Fruit fly (Drosophila melanogaster) ovary, adult (tissue): Measurements from ENCODE around the gene Cyp313a1.

Source experiments
- CG17801 ChIP-seq: fragments of 200-800 bp; optimal IDR thresholded peaks from 2 replicates; lab custom pipeline; 2019; ENCODE audit warnings: missing biosample characterization, mild to moderate bottlenecking, missing genetic modification characterization, moderate library complexity; ENCODE audit not compliant: partially characterized antibody

Cyp313a1 gene

DNA sequence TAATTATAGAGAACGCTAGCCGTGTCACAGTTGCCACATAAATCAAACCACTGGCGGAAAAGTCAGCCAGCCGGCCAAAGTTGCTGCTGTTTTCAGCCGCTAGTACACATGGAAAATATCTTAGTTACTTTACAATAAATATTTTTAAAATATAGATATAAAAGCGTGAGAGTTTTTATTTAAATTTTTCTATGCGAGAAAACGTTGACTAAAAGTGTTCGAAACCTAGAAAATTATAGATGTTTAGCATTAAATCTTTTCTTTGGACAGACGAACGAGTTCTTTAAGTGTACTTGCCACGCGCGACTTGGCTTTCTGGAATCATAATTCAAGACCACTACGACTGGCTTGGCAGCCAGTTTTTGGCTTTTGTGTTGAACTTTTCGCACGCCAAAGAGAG is 34.4 kb upstream of the Cyp313a1 start:
- no peak for TF ChIP-seq CG17801 (GFP tag; lab: Kevin White, UChicago)

DNA sequence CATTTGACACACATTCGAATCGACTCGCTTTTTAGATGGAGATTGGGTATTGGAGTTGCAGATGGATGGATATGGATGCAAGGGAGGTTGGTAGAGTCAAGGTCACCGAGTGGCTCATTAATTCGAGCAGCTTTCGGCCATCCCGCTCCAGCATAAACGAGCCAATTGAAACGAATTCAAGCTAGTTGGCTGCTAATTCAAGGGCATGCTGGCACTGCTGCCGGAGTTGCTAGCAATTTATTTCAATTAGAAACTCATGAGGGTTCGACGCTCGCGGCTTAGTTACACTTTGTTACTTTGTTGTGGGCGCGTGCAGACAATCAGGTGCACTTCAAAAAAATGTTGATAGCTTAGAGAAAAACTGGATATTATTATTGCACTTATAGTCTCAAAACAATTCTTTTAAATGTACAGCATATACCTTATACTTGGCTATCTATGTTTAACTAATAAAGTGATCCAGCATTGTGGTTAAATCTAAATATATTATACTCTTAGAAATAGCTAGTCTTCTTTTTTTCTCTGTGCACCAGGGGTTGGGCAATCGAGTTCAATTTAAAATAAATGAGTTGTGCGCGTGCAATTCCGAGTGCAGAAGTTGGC is 28.5 kb upstream of the Cyp313a1 start:
- no peak for TF ChIP-seq CG17801 (GFP tag; lab: Kevin White, UChicago)

- TF ChIP-seq CG17801 (GFP tag; lab: Kevin White, UChicago) = no peak
Measured at dm6 chr3R:14493936-14494335, 26.9 kb upstream of the Cyp313a1 start.

DNA sequence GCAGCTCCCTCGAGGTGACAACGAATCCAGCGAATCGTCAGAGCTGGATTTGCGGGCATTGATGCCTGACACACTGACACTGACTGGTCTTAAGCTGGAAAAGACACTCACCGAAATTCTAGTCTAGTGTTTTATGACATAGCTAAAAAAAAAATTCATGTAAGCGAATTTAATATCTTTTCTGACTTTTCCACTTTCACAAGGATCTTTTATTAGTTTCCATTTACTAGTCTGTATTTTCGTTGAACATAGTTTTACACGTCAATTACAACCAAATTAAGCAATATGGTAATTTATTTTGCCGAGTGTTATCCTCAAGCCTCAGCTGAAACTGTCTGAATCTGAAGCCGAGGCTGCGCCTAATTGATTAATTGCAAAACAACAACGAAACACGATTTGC is 24.5 kb upstream of the Cyp313a1 start:
- TF ChIP-seq CG17801 (GFP tag; lab: Kevin White, UChicago) = no peak

DNA sequence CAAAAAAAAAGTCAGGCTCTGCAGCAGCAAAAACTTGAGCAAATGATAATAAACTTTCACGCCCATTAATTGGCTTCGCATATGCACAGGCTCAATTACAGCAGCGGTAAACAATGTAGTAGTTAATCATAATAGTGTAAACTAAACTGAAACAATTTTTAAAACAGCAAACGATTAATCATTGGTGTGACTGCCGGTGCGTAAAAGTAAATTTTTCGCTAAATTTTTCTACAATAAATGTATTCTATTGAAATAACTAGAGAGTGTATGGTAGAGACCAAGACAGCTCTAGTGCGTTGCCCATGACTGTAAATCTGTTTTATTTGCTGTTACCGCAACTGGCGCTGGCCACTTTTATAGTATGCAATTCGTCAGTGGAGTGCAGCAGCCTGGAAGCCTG is 22.8 kb upstream of the Cyp313a1 start:
- no peak for TF ChIP-seq CG17801 (GFP tag; lab: Kevin White, UChicago)

DNA sequence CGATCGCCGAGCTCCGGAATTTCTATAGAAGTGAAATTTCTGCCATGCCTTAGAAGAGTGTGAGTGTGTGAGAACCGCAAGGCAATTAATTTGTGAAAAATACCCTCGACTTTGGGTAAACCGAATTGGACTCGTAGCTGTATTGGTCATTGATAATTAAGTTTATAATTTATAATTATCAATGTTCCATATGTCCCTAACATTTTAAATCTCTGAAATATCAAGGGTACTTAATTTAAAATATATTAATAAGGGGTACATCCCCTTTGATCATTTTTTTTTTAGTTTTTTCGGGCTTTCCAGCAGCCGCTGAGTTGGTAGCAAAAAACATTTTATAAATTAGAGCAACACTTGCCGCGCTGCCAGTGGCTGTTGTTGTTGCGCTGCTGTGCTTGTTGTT is 15.7 kb upstream of the Cyp313a1 start:
- no peak for TF ChIP-seq CG17801 (GFP tag; lab: Kevin White, UChicago)

- TF ChIP-seq CG17801 (GFP tag; lab: Kevin White, UChicago) = peak; percentile 47
Measured at dm6 chr3R:14511123-14511908, 9.5 kb upstream of the Cyp313a1 start, which contains the start of the genes HtrA2 and mRpL11. Gene HtrA2 (minus strand): TSS chr3R:14511712. Gene mRpL11 (plus strand): TSS chr3R:14511838.

DNA sequence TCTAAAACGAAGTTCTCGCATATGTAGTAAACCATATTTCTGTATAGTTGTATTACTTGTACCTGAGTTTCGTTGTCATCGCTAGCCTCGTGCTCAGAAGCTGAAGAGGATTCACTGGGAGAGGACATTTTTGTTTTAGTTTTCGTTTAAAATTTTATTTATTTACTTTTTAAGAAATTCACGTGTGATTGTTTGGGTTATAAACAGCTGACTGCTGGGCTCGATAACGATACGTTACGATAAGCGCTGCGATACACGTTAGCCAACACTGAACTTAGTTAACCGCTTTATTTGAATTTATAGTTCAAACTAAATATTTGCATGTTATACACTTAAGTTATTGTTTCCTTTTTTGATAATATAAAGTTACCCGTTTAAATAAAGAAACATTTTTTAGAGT is 7.4 kb upstream of the Cyp313a1 start, which contains the start of gene CG8461:
CG8461 (minus strand) TSS at position 218 of the 400 bp plus-strand sequence.
- TF ChIP-seq CG17801 (GFP tag; lab: Kevin White, UChicago) = peak; percentile 23

dm6 chr3R:14516742-14517141 is 4.1 kb upstream of the Cyp313a1 start, which contains the start of gene CG34273:
Gene CG34273 (plus strand): TSS chr3R:14517042.
- no peak for TF ChIP-seq CG17801 (GFP tag; lab: Kevin White, UChicago)

- no peak for TF ChIP-seq CG17801 (GFP tag; lab: Kevin White, UChicago)
Measured at dm6 chr3R:14526657-14527056, 5.8 kb downstream of the Cyp313a1 start.

- no peak for TF ChIP-seq CG17801 (GFP tag; lab: Kevin White, UChicago)
Measured at dm6 chr3R:14542038-14542437, 21.2 kb downstream of the Cyp313a1 start.

DNA sequence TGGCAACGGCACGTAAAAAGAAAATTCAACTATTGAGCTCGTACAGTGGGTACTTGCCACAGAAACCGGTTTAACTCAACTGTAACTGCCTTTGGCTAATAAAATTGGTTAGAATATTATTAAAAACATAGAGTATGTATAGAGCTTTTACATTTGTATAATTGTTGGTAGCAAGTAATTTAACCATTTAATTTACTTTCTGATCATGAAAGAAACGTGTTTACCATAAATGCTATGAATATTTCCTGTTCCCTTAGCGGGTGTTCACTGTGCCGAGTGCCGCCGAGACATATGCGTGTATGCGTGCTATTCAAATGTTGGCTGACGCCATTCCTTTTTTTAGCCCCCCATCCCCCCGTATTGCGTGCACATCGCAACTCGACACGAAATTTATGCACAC is 27.9 kb downstream of the Cyp313a1 start:
- no peak for TF ChIP-seq CG17801 (GFP tag; lab: Kevin White, UChicago)

DNA sequence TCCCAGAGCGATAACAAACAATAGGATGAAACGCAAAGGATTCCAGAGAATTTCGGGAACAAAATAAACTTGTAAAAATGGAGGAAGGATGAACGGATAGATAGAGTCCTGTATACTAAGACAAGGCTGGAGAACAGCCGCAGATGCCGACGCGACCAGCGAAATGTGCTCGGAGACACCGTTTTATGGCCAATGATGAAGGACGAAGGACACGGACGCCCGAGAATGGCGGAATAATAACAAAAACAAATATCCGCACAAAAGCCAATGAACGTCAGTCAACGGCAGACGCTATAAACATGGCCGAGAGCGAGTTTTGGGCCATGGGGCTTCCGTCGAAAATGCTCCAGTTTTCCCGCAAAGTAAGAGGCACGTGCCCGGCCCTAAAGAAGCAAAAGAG is 34.2 kb downstream of the Cyp313a1 start:
- TF ChIP-seq CG17801 (GFP tag; lab: Kevin White, UChicago) = no peak

DNA sequence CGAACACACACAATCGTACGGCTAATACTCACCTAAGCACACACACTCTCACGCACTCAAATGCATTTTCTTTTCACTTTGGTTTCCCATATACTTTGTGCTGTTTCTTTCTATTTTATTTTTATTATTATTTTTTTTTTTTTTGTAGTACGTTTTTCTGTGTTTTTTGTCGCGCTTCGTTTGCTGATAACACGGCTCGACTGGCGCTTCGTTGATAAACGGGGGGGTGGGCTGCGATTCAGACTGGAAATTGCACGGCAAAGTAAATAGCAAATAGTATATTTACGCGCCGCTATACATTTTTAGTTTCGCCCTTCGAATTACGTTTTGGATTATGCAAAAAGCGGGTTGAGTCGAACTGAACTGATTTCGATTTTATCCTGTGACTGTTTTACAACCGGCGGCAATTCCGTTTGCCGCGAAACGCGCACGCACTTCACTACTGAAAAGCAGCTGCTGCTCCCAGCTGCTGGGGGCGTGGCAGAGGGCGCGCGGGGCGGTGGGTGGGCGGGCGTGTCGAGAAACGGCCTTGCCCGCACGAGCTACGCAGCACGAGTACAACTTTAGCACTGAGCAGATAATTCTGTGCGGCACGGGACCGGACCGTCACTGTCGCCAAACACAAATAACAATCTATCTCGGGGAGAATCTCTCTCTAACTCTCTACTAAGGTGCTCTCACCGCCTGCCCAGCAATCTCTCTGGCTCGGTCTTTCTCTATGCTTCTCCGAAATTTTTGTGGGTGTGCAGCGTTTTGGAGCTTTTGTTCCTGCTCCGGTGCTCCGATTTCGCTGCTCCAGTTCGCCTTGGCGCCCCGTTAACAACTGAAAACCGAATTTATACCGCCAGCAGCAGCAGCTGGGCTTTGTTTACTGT is 36.9 kb downstream of the Cyp313a1 start, which contains the start of gene Pde6:
Pde6 (minus strand) TSS at position 825 of the 875 bp plus-strand sequence.
- TF ChIP-seq CG17801 (GFP tag; lab: Kevin White, UChicago) = no peak

DNA sequence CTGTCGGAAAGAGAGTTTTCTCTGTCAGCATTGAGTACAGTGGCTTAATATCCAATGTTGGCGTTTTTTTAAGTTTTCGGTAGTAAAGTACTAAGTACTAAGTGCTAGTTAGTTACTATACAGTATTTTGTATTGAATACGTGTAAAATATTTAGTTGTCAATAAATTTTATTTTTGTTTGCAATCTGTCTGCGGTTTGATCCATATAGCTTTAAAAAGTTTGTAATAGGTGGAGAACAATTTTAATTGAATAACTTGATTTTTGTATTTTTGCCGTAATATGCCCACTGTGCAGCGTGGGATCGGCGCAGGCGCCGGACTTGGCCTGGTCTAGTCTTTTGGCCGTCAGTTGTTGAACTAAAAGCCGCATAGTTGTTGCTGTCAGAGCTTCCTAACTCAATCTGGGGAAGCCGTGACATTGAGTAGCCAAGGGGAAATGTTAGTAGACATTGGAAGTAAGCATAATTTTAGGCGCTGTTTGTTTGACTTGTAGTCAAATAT is 37.6 kb downstream of the Cyp313a1 start:
- TF ChIP-seq CG17801 (GFP tag; lab: Kevin White, UChicago) = no peak
